Worm (Caenorhabditis elegans): ENCODE measurements around the gene F59E12.3.

Gene F59E12.3

DNA sequence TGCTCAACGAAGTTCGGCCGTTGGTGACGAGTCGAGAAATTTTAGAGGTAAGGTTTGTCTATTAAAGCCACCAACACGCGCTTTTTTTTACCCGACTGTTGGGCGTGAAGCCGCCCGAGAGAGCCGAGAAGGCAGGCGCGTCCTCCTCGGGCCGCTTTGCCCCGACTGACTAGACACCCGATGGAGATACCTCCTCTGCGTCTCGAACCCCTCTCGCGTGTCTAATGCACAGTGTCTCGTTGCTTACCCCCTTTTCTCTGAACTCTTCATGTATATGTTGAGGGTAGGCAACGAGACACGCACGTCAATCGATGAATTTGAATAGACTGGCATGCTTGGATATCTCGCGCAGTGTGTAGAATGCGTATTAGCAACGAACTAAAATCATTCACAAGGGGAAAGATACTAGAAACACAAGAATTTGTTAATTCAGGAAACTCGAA is 23.6 kb downstream of the F59E12.3 start (continued):
- TF ChIP-seq unc-130 (GFP tag; optimal IDR thresholded peaks at IDR 0.05), result peak; percentile 76
- no peak for TF ChIP-seq cey-2 (tag; optimal IDR thresholded peaks at IDR 0.05; ENCODE audit: borderline replicate concordance, insufficient read depth)
- peak; percentile 97 for TF ChIP-seq T26A8.4 (GFP tag; IDR thresholded peaks at IDR 0.05)
- TF ChIP-seq Y5F2A.4 (GFP tag; optimal IDR thresholded peaks at IDR 0.05), result peak; percentile 81
- peak; percentile 99 for TF ChIP-seq egl-43 (GFP tag; IDR thresholded peaks at IDR 0.05)
- TF ChIP-seq hif-1 (tag; optimal IDR thresholded peaks at IDR 0.05), result peak; percentile 31 to 94
- no peak for TF ChIP-seq R02D3.7 (tag; optimal IDR thresholded peaks at IDR 0.05)
- TF ChIP-seq hmg-1.1 (GFP tag; IDR thresholded peaks at IDR 0.05), result peak; percentile 97
- peak in 1 of 2 experiments; percentile 100 for TF ChIP-seq unc-62 (GFP tag; optimal IDR thresholded peaks at IDR 0.05 in 1 of 2)
- TF ChIP-seq unc-62 (tag; optimal IDR thresholded peaks at IDR 0.05), result peak; percentile 45
- peak; percentile 90 for TF ChIP-seq php-3 (GFP tag; IDR thresholded peaks at IDR 0.05)
- TF ChIP-seq ceh-20 (GFP tag; IDR thresholded peaks at IDR 0.05), result peak; percentile 96
- peak; percentile 17 for TF ChIP-seq F10B5.3 (tag; optimal IDR thresholded peaks at IDR 0.05)
- TF ChIP-seq mep-1 (tag; optimal IDR thresholded peaks at IDR 0.05), result peak; percentile 90
- peak; percentile 79 for TF ChIP-seq nhr-77 (tag; optimal IDR thresholded peaks at IDR 0.05)
- no peak for TF ChIP-seq ceh-62 (tag; optimal IDR thresholded peaks at IDR 0.05)
- TF ChIP-seq daf-16 (GFP tag; optimal IDR thresholded peaks at IDR 0.05), result peak; percentile 43 to 46
- TF ChIP-seq daf-16 (tag; optimal IDR thresholded peaks at IDR 0.05), result peak; percentile 72
- TF ChIP-seq set-16 (GFP tag; IDR thresholded peaks at IDR 0.05), result peak; percentile 99
- peak; percentile 97 for TF ChIP-seq gei-8 (GFP tag; optimal IDR thresholded peaks at IDR 0.05)
- peak; percentile 40 for TF ChIP-seq nhr-6 (tag; optimal IDR thresholded peaks at IDR 0.05)
- TF ChIP-seq nhr-25 (tag; optimal IDR thresholded peaks at IDR 0.05; ENCODE audit: borderline replicate concordance, insufficient read depth), result peak; percentile 2
- TF ChIP-seq D1046.2 (GFP tag; IDR thresholded peaks at IDR 0.05), result peak; percentile 94
- peak; percentile 67; the same call in 1 of the 2 replicates for TF ChIP-seq zip-11 (GFP tag; IDR thresholded peaks at IDR 0.05)
- TF ChIP-seq ceh-82 (tag; optimal IDR thresholded peaks at IDR 0.05), result no peak
- no peak for TF ChIP-seq ZK546.5 (tag; optimal IDR thresholded peaks at IDR 0.05)
- TF ChIP-seq lin-39 (tag; optimal IDR thresholded peaks at IDR 0.05), result no peak
- peak; percentile 78 for TF ChIP-seq egl-27 (tag; optimal IDR thresholded peaks at IDR 0.05)
- peak; percentile 70 for TF ChIP-seq nhr-102 (tag; optimal IDR thresholded peaks at IDR 0.05)
- TF ChIP-seq snpc-1.2 (GFP tag; IDR thresholded peaks at IDR 0.05), result peak; percentile 94
- peak; percentile 72 for TF ChIP-seq lir-3 (tag; optimal IDR thresholded peaks at IDR 0.05)
- peak; percentile 100 for TF ChIP-seq ama-1 (optimal IDR thresholded peaks at IDR 0.05)
- peak; percentile 83; the same call in 1 of the 2 replicates for TF ChIP-seq daf-8 (GFP tag; IDR thresholded peaks at IDR 0.05)
- TF ChIP-seq mdt-29 (GFP tag; IDR thresholded peaks at IDR 0.05), result peak; percentile 94
- TF ChIP-seq mdl-1 (tag; optimal IDR thresholded peaks at IDR 0.05), result peak; percentile 85 to 87
- TF ChIP-seq ctbp-1 (GFP tag; IDR thresholded peaks at IDR 0.05), result peak; percentile 99
- TF ChIP-seq rbr-2 (tag; optimal IDR thresholded peaks at IDR 0.05), result peak; percentile 96
- peak; percentile 99 for TF ChIP-seq nhr-111 (GFP tag; optimal IDR thresholded peaks at IDR 0.05)
- TF ChIP-seq lin-29 (GFP tag; IDR thresholded peaks at IDR 0.05), result peak; percentile 89
- peak; percentile 81 for TF ChIP-seq nhr-11 (tag; optimal IDR thresholded peaks at IDR 0.05)
- peak; percentile 9 for TF ChIP-seq ztf-7 (tag; optimal IDR thresholded peaks at IDR 0.05)
- peak; percentile 86 to 89 for TF ChIP-seq lsy-2 (tag; optimal IDR thresholded peaks at IDR 0.05)
- peak; percentile 95 for TF ChIP-seq lim-7 (GFP tag; IDR thresholded peaks at IDR 0.05)
- TF ChIP-seq hlh-11 (tag; optimal IDR thresholded peaks at IDR 0.05), result peak; percentile 87
- peak; percentile 89 for TF ChIP-seq lin-38 (GFP tag; IDR thresholded peaks at IDR 0.05)
- TF ChIP-seq lin-15B (tag; optimal IDR thresholded peaks at IDR 0.05), result no peak
- TF ChIP-seq mxl-3 (GFP tag; optimal IDR thresholded peaks at IDR 0.05), result peak; percentile 88
- TF ChIP-seq Y105C5A.15 (GFP tag; IDR thresholded peaks at IDR 0.05), result peak; percentile 99
- peak; percentile 88 for TF ChIP-seq ZK337.2 (GFP tag; IDR thresholded peaks at IDR 0.05)
- TF ChIP-seq nhr-28 (tag; optimal IDR thresholded peaks at IDR 0.05), result peak; percentile 55
- TF ChIP-seq zfp-2 (tag; optimal IDR thresholded peaks at IDR 0.05), result peak; percentile 57
